Fruit fly (Drosophila melanogaster) Kc167 (cell line): ENCODE results near the gene CG42824.

ENCODE experiments used
- Myc ChIP-seq: fragments of >200 bp; optimal IDR thresholded peaks from 2 replicates; lab custom pipeline; 2017; ENCODE audit warnings: missing external identifiers
- Sin3A ChIP-seq: fragments of >200 bp; optimal IDR thresholded peaks from 2 replicates; lab custom pipeline; 2018; ENCODE audit warnings: missing external identifiers
- h ChIP-seq: fragments of >200 bp; optimal IDR thresholded peaks from 3 replicates; lab custom pipeline; 2018; ENCODE audit warnings: missing external identifiers
- insv ChIP-seq: fragments of >200 bp; optimal IDR thresholded peaks from 3 replicates; lab custom pipeline; 2018; ENCODE audit warnings: missing external identifiers
- psq ChIP-seq: fragments of >200 bp; optimal IDR thresholded peaks from 2 replicates; lab custom pipeline; 2017; ENCODE audit warnings: missing external identifiers

DNA sequence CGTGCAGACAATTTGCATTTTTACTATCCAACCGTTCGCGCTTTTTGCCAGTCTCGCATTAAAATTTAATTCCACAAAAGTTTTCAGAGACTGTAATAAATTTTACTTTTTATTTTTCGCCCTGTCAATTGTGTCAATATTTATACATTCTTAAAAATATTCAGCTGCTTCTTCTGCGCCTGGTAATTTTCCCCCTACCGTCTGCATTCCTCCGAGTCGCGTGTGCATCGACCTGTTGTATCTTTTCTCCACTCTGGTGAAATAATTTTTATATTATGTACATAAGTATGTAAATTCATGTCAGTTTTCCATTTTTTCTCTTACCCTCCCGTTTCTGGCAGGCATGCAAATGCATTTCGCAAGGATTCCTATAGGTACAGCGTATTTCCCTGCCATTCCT, 3.1 kb downstream of the CG42824 start, which contains the start of gene CG34279:
- TF ChIP-seq Myc (no peak), Sin3A (lab: Kevin White, UChicago) (no peak), h (no peak), insv (lab: Kevin White, UChicago) (no peak), psq (lab: Kevin White, UChicago) (no peak)
